Fruit fly (Drosophila melanogaster): ENCODE measurements around the gene CG9316.

DNA sequence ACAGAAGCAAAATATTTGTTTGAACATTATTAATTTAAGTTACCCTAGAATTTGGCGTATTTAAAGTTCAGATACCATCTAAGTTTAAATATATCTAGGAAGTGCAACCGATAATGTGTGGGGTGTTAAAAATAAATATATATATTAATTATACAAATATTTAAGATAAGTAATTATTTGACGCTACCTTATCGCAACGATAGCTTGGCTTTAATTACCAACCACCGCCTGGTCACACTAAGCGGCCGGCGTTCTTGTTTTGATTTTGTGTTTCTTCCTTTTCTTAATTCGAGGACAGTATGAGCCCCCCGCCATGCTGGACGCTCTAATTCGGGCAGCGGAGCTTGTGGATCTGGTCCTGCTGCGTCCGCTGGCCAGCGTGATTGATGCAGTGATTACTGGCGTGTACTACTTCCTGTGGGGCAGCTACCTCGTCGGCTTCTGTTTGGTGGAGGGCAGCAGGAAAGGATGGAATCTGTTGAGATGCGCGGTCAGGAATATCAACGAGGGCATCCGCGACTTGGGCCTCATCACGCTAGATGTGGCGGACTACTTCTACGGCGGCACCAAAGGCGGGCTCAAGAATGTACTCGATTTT lies 44.1 kb downstream of the CG9316 start, which contains the start of gene CG2617:
- TF ChIP-seq ttk (optimal IDR thresholded peaks at IDR 0.05) = no peak
- no peak for TF ChIP-seq h (optimal IDR thresholded peaks at IDR 0.05)
- no peak for TF ChIP-seq Sin3A (optimal IDR thresholded peaks at IDR 0.05)
- TF ChIP-seq insv (optimal IDR thresholded peaks at IDR 0.05) = no peak
- no peak for TF ChIP-seq psq (optimal IDR thresholded peaks at IDR 0.05)

Data from Kc167 (cell line).